Worm (Caenorhabditis elegans): ENCODE measurements around the gene str-94.
A peak's percentile ranks its signal among the peaks of the same experiment; 100 is the strongest.

The str-94 gene

DNA sequence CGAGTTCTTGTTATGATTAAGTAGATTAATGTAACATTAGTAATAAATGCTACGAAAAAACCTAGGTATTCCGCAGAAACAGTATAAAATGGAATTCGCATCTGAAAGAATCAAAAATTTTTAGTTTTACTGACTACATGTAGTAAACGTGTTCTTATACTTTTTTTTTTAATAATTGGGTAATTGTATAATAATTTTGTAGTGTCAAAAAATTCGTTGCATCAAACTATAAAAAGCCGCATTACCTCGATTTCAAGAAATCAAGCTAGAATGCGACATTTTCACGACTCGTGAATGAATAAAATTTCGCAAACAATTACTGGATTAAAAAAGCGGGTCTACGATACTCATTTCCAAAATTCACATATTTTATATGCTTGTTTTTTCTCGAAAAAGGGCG is at the start of gene str-94:
Gene str-94 (minus strand): TSS at position 101 of the 400 bp plus-strand sequence.
- no peak for TF ChIP-seq rbr-2 (tag; optimal IDR thresholded peaks at IDR 0.05)
- peak; percentile 39 for TF ChIP-seq aha-1 (tag)

DNA sequence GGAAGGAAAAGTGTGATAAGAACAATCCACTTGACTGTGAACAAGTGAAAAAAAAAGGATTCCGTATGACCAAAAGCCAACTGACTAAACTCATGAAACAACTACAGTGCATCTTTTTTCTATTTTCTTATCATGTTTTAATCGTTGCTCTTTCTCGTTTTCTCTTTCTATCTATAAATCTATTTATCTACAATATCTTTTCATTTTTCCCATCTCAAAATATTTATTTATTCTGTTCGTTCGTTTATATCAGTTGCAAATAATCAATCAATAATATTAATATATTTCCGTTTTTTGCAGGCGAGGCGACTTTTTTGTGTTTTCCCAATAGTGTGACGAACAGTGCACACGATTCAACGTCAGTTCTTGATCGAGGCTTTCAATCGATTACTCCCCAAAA is 48.2 kb upstream of the str-94 start, which contains the start of gene F44A2.5:
Gene F44A2.5 (plus strand): TSS at position 301 of the 400 bp plus-strand sequence.
- TF ChIP-seq lsy-2 (tag; optimal IDR thresholded peaks at IDR 0.05) (no peak), nhr-237 (tag; optimal IDR thresholded peaks at IDR 0.05) (no peak), zag-1 (tag; optimal IDR thresholded peaks at IDR 0.05) (no peak), hif-1 (tag; optimal IDR thresholded peaks at IDR 0.05) (no peak), Y48G9A.11 (GFP tag; IDR thresholded peaks at IDR 0.05) (no peak), attf-4 (tag; optimal IDR thresholded peaks at IDR 0.05) (no peak), ZK546.5 (tag; optimal IDR thresholded peaks at IDR 0.05) (no peak), mdl-1 (tag; optimal IDR thresholded peaks at IDR 0.05) (no peak), nhr-111 (GFP tag; optimal IDR thresholded peaks at IDR 0.05) (no peak), duxl-1 (tag; optimal IDR thresholded peaks at IDR 0.05; ENCODE audit: poor library complexity) (no peak), Y75B8A.6 (GFP tag; IDR thresholded peaks at IDR 0.05) (no peak), aly-2 (tag; optimal IDR thresholded peaks at IDR 0.05) (no peak), dmd-6 (GFP tag; IDR thresholded peaks at IDR 0.05) (no peak), spr-1 (tag; optimal IDR thresholded peaks at IDR 0.05) (no peak), ama-1 (optimal IDR thresholded peaks at IDR 0.05) (no peak), hlh-11 (tag; optimal IDR thresholded peaks at IDR 0.05) (no peak), ceh-28 (tag; optimal IDR thresholded peaks at IDR 0.05) (no peak), F49E8.2 (tag; optimal IDR thresholded peaks at IDR 0.05; ENCODE audit: borderline replicate concordance) (no peak)

DNA sequence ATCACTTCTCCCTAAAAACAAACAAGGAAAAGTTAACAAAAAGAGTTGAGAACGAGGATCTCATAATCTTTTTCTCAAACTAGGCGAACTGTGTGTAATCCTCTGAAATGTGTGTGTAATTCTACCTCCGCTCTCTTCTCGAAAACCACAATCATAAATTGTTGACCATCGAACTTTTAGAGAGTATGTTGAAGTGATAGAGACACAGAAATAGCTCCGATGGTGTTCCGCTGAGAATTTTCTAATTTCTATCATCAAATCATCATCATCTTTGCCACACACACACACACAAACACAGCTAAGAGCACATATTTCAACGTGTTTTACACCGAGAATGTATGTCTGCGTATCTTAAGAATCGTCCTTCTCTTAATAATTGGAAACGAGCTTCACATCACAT is 46.5 kb upstream of the str-94 start:
- no peak for TF ChIP-seq lin-29 (GFP tag; IDR thresholded peaks at IDR 0.05)
- peak in 1 of 2 experiments; percentile 87 for TF ChIP-seq unc-62 (GFP tag; optimal IDR thresholded peaks at IDR 0.05 in 1 of 2)
- no peak for TF ChIP-seq unc-62 (tag; optimal IDR thresholded peaks at IDR 0.05)

DNA sequence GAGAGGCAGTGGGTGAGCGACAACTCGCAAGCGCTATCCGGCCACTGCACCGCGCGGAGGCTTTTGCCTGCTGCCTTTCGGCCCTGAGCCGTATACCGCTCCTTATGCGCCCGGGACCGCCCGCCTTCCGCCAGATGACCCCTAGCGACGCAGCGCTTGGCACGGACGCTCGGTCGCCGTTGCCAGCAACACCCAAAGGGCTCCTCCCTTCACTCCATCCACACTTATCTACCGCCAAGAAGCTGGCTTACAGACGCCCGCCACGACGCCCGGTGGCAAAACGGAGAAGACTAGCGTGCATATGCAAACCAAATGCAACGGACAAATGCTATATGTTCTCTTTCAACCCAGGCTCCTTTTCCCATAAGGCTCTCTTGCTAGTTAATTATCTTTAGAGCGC is 44.3 kb upstream of the str-94 start:
- TF ChIP-seq cey-2 (tag; optimal IDR thresholded peaks at IDR 0.05; ENCODE audit: borderline replicate concordance, insufficient read depth) (no peak), madf-5 (GFP tag; IDR thresholded peaks at IDR 0.05) (peak in 1 of 2 experiments; percentile 62; a peak in 1 of 4 replicates), aha-1 (tag) (no peak), nhr-41 (GFP tag; IDR thresholded peaks at IDR 0.05) (no peak), nhr-77 (tag; optimal IDR thresholded peaks at IDR 0.05) (no peak), nhr-10 (tag; optimal IDR thresholded peaks at IDR 0.05) (no peak), set-16 (GFP tag; IDR thresholded peaks at IDR 0.05) (peak; percentile 98), daf-19 (GFP tag; conservative IDR thresholded peaks at IDR 0.05) (no peak), hmg-1.1 (GFP tag; IDR thresholded peaks at IDR 0.05) (peak; percentile 33; the same call in 1 of the 2 replicates), mep-1 (tag; optimal IDR thresholded peaks at IDR 0.05) (no peak), rbr-2 (tag; optimal IDR thresholded peaks at IDR 0.05) (peak; percentile 43), egl-43 (GFP tag; IDR thresholded peaks at IDR 0.05) (peak; percentile 86), lir-3 (tag; optimal IDR thresholded peaks at IDR 0.05) (no peak), attf-4 (tag; optimal IDR thresholded peaks at IDR 0.05) (no peak), vab-7 (GFP tag; IDR thresholded peaks at IDR 0.05) (0 out of 2 replicates have a peak, but pooled peaks have one; percentile 5)

DNA sequence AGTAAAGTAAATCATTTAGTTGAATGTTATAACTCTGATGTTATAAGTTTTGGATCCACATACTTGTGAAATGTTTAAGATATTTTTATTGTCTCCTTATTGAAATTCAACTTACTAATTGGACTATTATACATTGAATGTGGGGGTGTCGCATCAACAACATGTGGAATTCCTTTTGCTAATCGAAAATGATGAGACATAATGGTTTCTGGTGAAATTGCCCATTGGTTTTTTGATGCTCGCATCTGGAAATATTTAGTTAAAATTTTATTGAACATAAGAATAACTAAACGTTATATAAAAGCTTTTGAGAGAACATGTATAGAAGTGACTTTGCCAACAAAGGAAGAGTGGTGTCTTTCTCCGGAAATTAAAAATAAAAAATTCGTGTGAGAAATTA is 42.8 kb upstream of the str-94 start, which contains the start of gene ZK682.7:
Gene ZK682.7 (minus strand): TSS at position 247 of the 400 bp plus-strand sequence.
- TF ChIP-seq madf-9 (GFP tag; conservative IDR thresholded peaks at IDR 0.05) (no peak), zag-1 (tag; optimal IDR thresholded peaks at IDR 0.05) (no peak), ces-1 (GFP tag; optimal IDR thresholded peaks at IDR 0.05) (no peak), T20F7.1 (GFP tag; optimal IDR thresholded peaks at IDR 0.05) (no peak), nhr-77 (tag; optimal IDR thresholded peaks at IDR 0.05) (no peak), set-16 (GFP tag; IDR thresholded peaks at IDR 0.05) (no peak), ztf-11 (tag; optimal IDR thresholded peaks at IDR 0.05) (no peak)
